Fruit fly (Drosophila melanogaster) whole organism: ENCODE data around the gene CG31323.

Source experiments
- CG8478 ChIP-seq: fragments of >200 bp; optimal IDR thresholded peaks from 2 replicates; lab custom pipeline; 2018; ENCODE audit warnings: inconsistent platforms
- Dll ChIP-seq: fragments of >200 bp; optimal IDR thresholded peaks from 2 replicates; lab custom pipeline; 2017
- EcR ChIP-seq, 2 experiments: fragments of >200 bp; optimal IDR thresholded peaks; 2 replicates each; lab custom pipeline; 2017; ENCODE audit warnings: missing biosample characterization in 2 of 2, missing genetic modification characterization in 2 of 2, missing genetic modification reagents in 2 of 2
- pan ChIP-seq: fragments of >200 bp; optimal IDR thresholded peaks from 2 replicates; lab custom pipeline; 2017
- psq ChIP-seq: fragments of >200 bp; optimal IDR thresholded peaks from 2 replicates; lab custom pipeline; 2017
- usp ChIP-seq: fragments of >200 bp; optimal IDR thresholded peaks from 2 replicates; lab custom pipeline; 2017; ENCODE audit warnings: missing biosample characterization, missing genetic modification characterization, mixed read lengths

CG31323 gene

dm6 chr3R:26170644-26171043 lies at the start of gene CG31323:
TSS of gene CG31323 (plus strand) at chr3R:26170847.
- TF ChIP-seq Dll (no peak), EcR (GFP tag; optimal IDR thresholded peaks at IDR 0.05; lab: Kevin White, UChicago) (no peak), pan (lab: Kevin White, UChicago) (no peak)

dm6 chr3R:26121108-26121507 lies 49.5 kb upstream of the CG31323 start:
- TF ChIP-seq EcR (GFP tag; optimal IDR thresholded peaks at IDR 0.05; lab: Kevin White, UChicago), result no peak
- no peak for TF ChIP-seq psq (lab: Kevin White, UChicago)
- TF ChIP-seq usp, result no peak
- no peak for TF ChIP-seq Dll
- no peak for TF ChIP-seq CG8478 (lab: Kevin White, UChicago)
- no peak for TF ChIP-seq pan (lab: Kevin White, UChicago)

DNA sequence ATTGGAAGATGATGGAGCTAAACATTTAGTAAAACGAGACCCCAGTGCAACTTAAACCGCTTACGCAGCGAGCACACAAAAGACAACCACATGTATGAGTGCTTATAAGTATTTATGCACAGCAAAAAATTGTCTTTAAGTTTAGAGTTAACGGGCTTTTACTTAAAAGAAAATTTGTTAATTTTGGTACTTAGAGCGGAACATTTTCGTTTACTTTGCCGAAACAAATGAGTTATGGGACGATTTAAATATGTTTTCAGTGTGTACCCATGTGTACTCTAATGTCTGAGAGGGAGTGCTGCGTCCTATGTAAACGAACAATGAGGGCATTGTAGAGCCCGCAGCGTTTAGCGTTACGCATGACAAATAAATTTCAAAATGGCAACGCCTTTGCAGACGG lies 48.9 kb upstream of the CG31323 start:
- no peak for TF ChIP-seq CG8478 (lab: Kevin White, UChicago)
- no peak for TF ChIP-seq pan (lab: Kevin White, UChicago)
- no peak for TF ChIP-seq usp
- TF ChIP-seq EcR (GFP tag; optimal IDR thresholded peaks at IDR 0.05; lab: Kevin White, UChicago), result no peak
- no peak for TF ChIP-seq psq (lab: Kevin White, UChicago)

dm6 chr3R:26122896-26123295 lies 47.8 kb upstream of the CG31323 start:
- TF ChIP-seq pan (lab: Kevin White, UChicago), result no peak
- TF ChIP-seq usp, result no peak
- no peak for TF ChIP-seq CG8478 (lab: Kevin White, UChicago)
- no peak for TF ChIP-seq psq (lab: Kevin White, UChicago)
- TF ChIP-seq Dll, result no peak
- no peak for TF ChIP-seq EcR (GFP tag; optimal IDR thresholded peaks at IDR 0.05; lab: Kevin White, UChicago)

- TF ChIP-seq EcR (GFP tag; optimal IDR thresholded peaks at IDR 0.05; lab: Kevin White, UChicago) (no peak), pan (lab: Kevin White, UChicago) (no peak), psq (lab: Kevin White, UChicago) (no peak), Dll (no peak), CG8478 (lab: Kevin White, UChicago) (no peak), usp (no peak)
Observed at dm6 chr3R:26124576-26125283, 45.9 kb upstream of the CG31323 start.

DNA sequence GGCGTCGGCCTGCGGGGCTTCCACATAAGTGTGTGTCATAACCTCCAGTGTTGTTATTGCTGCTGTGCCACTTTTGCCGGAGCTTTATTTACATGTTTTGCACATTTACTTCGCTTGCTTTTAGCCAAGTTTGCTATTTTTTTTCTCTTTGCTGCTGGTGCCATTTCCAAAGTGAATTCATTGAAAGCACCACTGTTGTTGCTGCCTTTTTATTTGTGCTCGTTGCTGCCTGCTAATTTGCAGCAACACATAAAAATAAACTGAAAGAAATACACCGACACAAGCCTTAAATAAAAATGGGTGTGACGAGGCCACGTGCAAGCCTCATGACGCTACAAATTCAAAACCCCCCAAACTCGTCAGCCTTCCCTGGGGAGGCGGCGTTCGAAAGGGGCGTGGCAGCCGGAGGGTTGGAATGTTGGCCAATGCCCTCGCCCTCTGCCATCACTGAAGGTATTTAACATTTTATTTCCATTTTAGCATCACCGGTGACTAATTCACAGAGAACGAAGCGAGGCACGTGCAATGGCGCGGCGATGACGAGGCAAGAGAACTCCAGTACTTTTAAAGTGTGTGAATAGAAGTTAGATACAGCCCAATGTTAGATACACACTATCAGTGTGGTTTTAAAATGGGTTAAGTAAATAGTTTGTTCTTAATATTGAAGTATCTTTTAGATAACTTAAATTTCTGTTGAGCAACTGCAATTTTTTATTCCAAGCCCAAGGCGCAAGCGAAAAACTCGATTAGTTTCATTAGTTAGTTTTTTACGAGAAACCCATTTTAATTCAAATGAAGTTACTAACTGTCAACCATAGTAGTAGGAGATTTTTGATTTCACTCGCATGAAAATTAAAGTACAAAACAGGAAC lies 44.6 kb upstream of the CG31323 start, which contains the start of gene CG14556:
TSS of gene CG14556 (plus strand) at position 822 of the 872 bp plus-strand sequence.
- no peak for TF ChIP-seq EcR (GFP tag; optimal IDR thresholded peaks at IDR 0.05; lab: Kevin White, UChicago)
- TF ChIP-seq Dll, result no peak
- no peak for TF ChIP-seq CG8478 (lab: Kevin White, UChicago)
- no peak for TF ChIP-seq usp
- no peak for TF ChIP-seq psq (lab: Kevin White, UChicago)
- no peak for TF ChIP-seq pan (lab: Kevin White, UChicago)

dm6 chr3R:26128442-26129003 lies 42.1 kb upstream of the CG31323 start:
- TF ChIP-seq EcR (GFP tag; optimal IDR thresholded peaks at IDR 0.05; lab: Kevin White, UChicago) (no peak), Dll (no peak), usp (no peak), CG8478 (lab: Kevin White, UChicago) (no peak), psq (lab: Kevin White, UChicago) (no peak), pan (lab: Kevin White, UChicago) (no peak)

- TF ChIP-seq Dll (no peak), psq (lab: Kevin White, UChicago) (no peak), usp (no peak), EcR (GFP tag; optimal IDR thresholded peaks at IDR 0.05; lab: Kevin White, UChicago) (no peak), CG8478 (lab: Kevin White, UChicago) (no peak), pan (lab: Kevin White, UChicago) (no peak)
Observed at dm6 chr3R:26129680-26130079, 41.0 kb upstream of the CG31323 start.

- TF ChIP-seq pan (lab: Kevin White, UChicago) (no peak), usp (no peak), psq (lab: Kevin White, UChicago) (no peak), CG8478 (lab: Kevin White, UChicago) (no peak), Dll (no peak), EcR (GFP tag; optimal IDR thresholded peaks at IDR 0.05; lab: Kevin White, UChicago) (no peak)
Observed at dm6 chr3R:26130586-26130985, 40.1 kb upstream of the CG31323 start.

DNA sequence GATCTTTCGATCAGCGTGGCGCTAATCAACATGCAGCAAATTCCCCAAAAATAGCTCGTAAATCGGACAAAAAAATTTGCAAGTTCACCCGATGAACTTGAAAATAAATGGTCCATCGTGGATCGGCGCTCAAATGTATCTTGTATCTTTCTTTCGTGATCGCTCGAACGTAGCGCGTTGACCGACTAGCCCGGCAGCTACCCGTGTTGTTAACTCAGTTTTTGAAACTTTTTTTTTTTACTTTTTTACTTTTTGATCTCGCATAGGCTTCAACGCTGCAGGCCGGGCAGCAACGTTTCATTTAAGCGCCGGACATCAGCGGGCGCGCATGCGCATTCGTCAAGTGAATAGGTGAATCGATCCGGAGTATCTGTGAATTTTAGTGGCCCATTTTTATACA lies 37.8 kb upstream of the CG31323 start, which contains the start of gene CG6142:
TSS of gene CG6142 (plus strand) at position 301 of the 400 bp plus-strand sequence.
- TF ChIP-seq usp, result no peak
- TF ChIP-seq pan (lab: Kevin White, UChicago), result no peak
- no peak for TF ChIP-seq CG8478 (lab: Kevin White, UChicago)
- TF ChIP-seq psq (lab: Kevin White, UChicago), result no peak
- no peak for TF ChIP-seq EcR (GFP tag; optimal IDR thresholded peaks at IDR 0.05; lab: Kevin White, UChicago)
- TF ChIP-seq Dll, result no peak

DNA sequence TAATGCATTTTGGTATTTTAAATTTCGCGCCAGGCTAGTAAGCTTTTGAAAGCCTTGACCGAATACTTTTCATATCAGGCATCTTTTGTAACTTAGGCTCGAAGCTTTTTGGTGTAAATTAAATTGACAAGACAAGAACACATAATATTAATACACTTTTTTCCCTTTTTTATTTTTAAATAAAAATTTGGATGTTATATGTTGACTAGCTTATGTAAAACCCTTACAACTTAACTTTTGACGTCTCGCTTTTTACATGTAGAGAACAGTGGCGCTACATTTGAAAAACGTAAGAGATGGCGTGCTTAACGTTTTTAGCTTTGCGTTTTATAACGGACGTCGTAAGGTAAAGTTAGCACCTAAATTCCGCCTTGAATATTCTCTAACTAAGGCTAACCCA lies 33.5 kb upstream of the CG31323 start:
- TF ChIP-seq psq (lab: Kevin White, UChicago) (no peak), Dll (no peak), pan (lab: Kevin White, UChicago) (no peak), EcR (GFP tag; optimal IDR thresholded peaks at IDR 0.05; lab: Kevin White, UChicago) (no peak), CG8478 (lab: Kevin White, UChicago) (no peak), usp (no peak)
